Worm (Caenorhabditis elegans) whole organism, L2 larva: ENCODE measurements around the gene frpr-4.

ENCODE experiments used
- C34F6.9 ChIP-seq: fragments of 150-350 bp; optimal IDR thresholded peaks from 2 replicates; lab custom pipeline; 2014; ENCODE audit warnings: missing biosample characterization, missing genetic modification characterization
- F13H6.1 ChIP-seq: sonication (generic microtip); optimal IDR thresholded peaks from 2 replicates; lab custom pipeline; 2016; ENCODE audit warnings: missing genetic modification characterization, missing compliant biosample characterization
- R02D3.7 ChIP-seq: fragments of 150-350 bp; optimal IDR thresholded peaks from 2 replicates; lab custom pipeline; 2014; ENCODE audit warnings: missing biosample characterization, missing genetic modification characterization
- Y55F3AM.14 ChIP-seq: fragments of 200-800 bp; sonication (Bioruptor generic); optimal IDR thresholded peaks from 2 replicates; lab custom pipeline; 2018; ENCODE audit warnings: mild to moderate bottlenecking, missing genetic modification characterization, missing compliant biosample characterization
- ZK546.5 ChIP-seq: sonication (generic microtip); optimal IDR thresholded peaks from 2 replicates; lab custom pipeline; 2017; ENCODE audit warnings: missing biosample characterization, missing genetic modification characterization
- alr-1 ChIP-seq: fragments of 150-350 bp; optimal IDR thresholded peaks from 2 replicates; lab custom pipeline; 2014; ENCODE audit warnings: missing biosample characterization, missing genetic modification characterization
- ama-1 ChIP-seq: fragments of 150-350 bp; optimal IDR thresholded peaks from 2 replicates; lab custom pipeline; 2018; ENCODE audit warnings: inconsistent platforms
- crh-2 ChIP-seq: sonication (generic microtip); optimal IDR thresholded peaks from 2 replicates; lab custom pipeline; 2017; ENCODE audit warnings: missing biosample characterization, missing genetic modification characterization
- dmd-4 ChIP-seq: sonication (generic microtip); optimal IDR thresholded peaks from 2 replicates; lab custom pipeline; 2017; ENCODE audit warnings: missing biosample characterization, missing genetic modification characterization
- elt-1 ChIP-seq: fragments of 150-350 bp; optimal IDR thresholded peaks from 2 replicates; lab custom pipeline; 2014; ENCODE audit warnings: missing biosample characterization, missing genetic modification characterization
- elt-3 ChIP-seq: sonication (generic microtip); optimal IDR thresholded peaks from 2 replicates; lab custom pipeline; 2017; ENCODE audit warnings: missing biosample characterization, missing genetic modification characterization
- fos-1 ChIP-seq: fragments of 150-350 bp; optimal IDR thresholded peaks from 2 replicates; lab custom pipeline; 2014; ENCODE audit warnings: missing biosample characterization, missing genetic modification characterization
- gmeb-1 ChIP-seq: fragments of 150-350 bp; optimal IDR thresholded peaks from 2 replicates; lab custom pipeline; 2014; ENCODE audit warnings: missing biosample characterization, missing genetic modification characterization
- lin-11 ChIP-seq: fragments of 150-350 bp; sonication (generic microtip); optimal IDR thresholded peaks from 2 replicates; lab custom pipeline; 2014; ENCODE audit warnings: missing biosample characterization, missing genetic modification characterization, inconsistent platforms, mixed read lengths
- lin-13 ChIP-seq: fragments of 150-350 bp; optimal IDR thresholded peaks from 2 replicates; lab custom pipeline; 2014; ENCODE audit warnings: missing biosample characterization, missing genetic modification reagents, missing genetic modification characterization
- lsy-2 ChIP-seq, 2 experiments: fragments of 150-350 bp in 1 of 2; sonication (generic microtip) in 1 of 2; optimal IDR thresholded peaks; 2 replicates each; lab custom pipeline; 2014 to 2017; ENCODE audit warnings: missing biosample characterization in 2 of 2, missing genetic modification characterization in 2 of 2
- mab-5 ChIP-seq: fragments of 150-350 bp; optimal IDR thresholded peaks from 2 replicates; lab custom pipeline; 2014; ENCODE audit warnings: missing biosample characterization, missing genetic modification characterization
- mbf-1 ChIP-seq: sonication (generic microtip); optimal IDR thresholded peaks from 2 replicates; lab custom pipeline; 2017; ENCODE audit warnings: missing biosample characterization, missing genetic modification characterization
- mdl-1 ChIP-seq, 2 experiments: fragments of 150-350 bp in 1 of 2; sonication (generic microtip) in 1 of 2; optimal IDR thresholded peaks; 2 replicates each; lab custom pipeline; 2017; ENCODE audit warnings: missing biosample characterization in 2 of 2, missing genetic modification characterization in 2 of 2
- nhr-11 ChIP-seq: fragments of 150-350 bp; optimal IDR thresholded peaks from 2 replicates; lab custom pipeline; 2014; ENCODE audit warnings: missing biosample characterization, missing genetic modification characterization
- nhr-12 ChIP-seq: fragments of 150-350 bp; optimal IDR thresholded peaks from 2 replicates; lab custom pipeline; 2014; ENCODE audit warnings: missing biosample characterization, missing genetic modification characterization
- nhr-21 ChIP-seq: fragments of 150-350 bp; optimal IDR thresholded peaks from 2 replicates; lab custom pipeline; 2014; ENCODE audit warnings: missing biosample characterization, missing genetic modification characterization
- nhr-23 ChIP-seq: fragments of 150-350 bp; optimal IDR thresholded peaks from 2 replicates; lab custom pipeline; 2014; ENCODE audit warnings: missing biosample characterization, missing genetic modification reagents, missing genetic modification characterization
- nhr-25 ChIP-seq: fragments of 150-350 bp; sonication (generic microtip); optimal IDR thresholded peaks from 3 replicates; lab custom pipeline; 2014; ENCODE audit warnings: missing biosample characterization, missing genetic modification characterization
- sma-3 ChIP-seq: sonication (generic microtip); optimal IDR thresholded peaks from 2 replicates; lab custom pipeline; 2016; ENCODE audit warnings: missing genetic modification reagents, missing genetic modification characterization, missing compliant biosample characterization
- sma-9 ChIP-seq, 2 experiments: fragments of 150-350 bp in 1 of 2; sonication (generic microtip) in 1 of 2; optimal IDR thresholded peaks; 2 replicates each; lab custom pipeline; 2014 to 2016; ENCODE audit warnings: missing genetic modification characterization in 2 of 2, mild to moderate bottlenecking in 1 of 2, missing biosample characterization in 1 of 2, missing compliant biosample characterization in 1 of 2, missing genetic modification reagents in 1 of 2, moderate library complexity in 1 of 2
- zag-1 ChIP-seq: fragments of 150-350 bp; optimal IDR thresholded peaks from 2 replicates; lab custom pipeline; 2014; ENCODE audit warnings: missing biosample characterization, missing genetic modification characterization
- ztf-1 ChIP-seq: fragments of 200-800 bp; sonication (Bioruptor generic); conservative IDR thresholded peaks from 2 replicates; pipeline ENCODE4 v1.3.6; 2022; ENCODE audit warnings: missing genetic modification characterization, missing compliant biosample characterization
- ztf-11 ChIP-seq: sonication (generic microtip); optimal IDR thresholded peaks from 2 replicates; lab custom pipeline; 2017; ENCODE audit warnings: missing biosample characterization, missing genetic modification characterization
- ztf-4 ChIP-seq: fragments of 150-350 bp; optimal IDR thresholded peaks from 2 replicates; lab custom pipeline; 2014; ENCODE audit warnings: missing biosample characterization, missing genetic modification characterization

The frpr-4 gene

DNA sequence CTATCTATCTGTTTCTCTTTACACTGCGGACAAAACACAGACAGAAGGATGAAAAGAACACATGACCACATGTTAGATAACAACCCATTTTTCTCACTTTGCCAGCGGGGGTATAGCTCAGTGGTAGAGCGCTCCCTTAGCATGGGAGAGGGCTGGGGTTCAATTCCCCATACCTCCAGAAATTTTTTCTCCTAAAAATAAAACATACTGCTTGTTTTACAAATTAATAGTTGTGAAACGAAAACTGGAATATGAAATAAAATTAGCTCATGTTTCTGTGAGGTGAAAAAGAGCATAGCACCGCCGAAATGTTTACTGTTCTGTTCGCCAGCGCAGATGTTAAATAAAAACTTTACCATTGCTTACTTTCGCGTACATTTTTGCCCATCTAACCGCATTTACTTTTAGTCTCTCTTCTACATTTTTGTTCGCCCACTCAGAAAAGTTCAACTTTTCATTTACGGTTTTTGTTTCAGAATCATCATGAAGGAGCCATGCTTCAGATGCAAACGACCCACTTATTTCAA is 37.0 kb upstream of the frpr-4 start, which contains the start of gene ZK622.4 (continued):
- TF ChIP-seq lin-11 (tag; lab: Kevin White, UChicago) (no peak), sma-9 (GFP tag; optimal IDR thresholded peaks at IDR 0.05; lab: Kevin White, UChicago) (peak; percentile 65), sma-9 (tag; optimal IDR thresholded peaks at IDR 0.05; lab: Kevin White, UChicago) (no peak), elt-3 (tag; lab: Kevin White, UChicago) (no peak), lsy-2 (tag; optimal IDR thresholded peaks at IDR 0.05; lab: Kevin White, UChicago) (peak; percentile 37 to 53), mbf-1 (tag; lab: Kevin White, UChicago) (no peak), dmd-4 (tag; lab: Kevin White, UChicago) (no peak), crh-2 (tag; lab: Kevin White, UChicago) (peak; percentile 60), lin-13 (GFP tag; lab: Kevin White, UChicago) (peak; percentile 41)

DNA sequence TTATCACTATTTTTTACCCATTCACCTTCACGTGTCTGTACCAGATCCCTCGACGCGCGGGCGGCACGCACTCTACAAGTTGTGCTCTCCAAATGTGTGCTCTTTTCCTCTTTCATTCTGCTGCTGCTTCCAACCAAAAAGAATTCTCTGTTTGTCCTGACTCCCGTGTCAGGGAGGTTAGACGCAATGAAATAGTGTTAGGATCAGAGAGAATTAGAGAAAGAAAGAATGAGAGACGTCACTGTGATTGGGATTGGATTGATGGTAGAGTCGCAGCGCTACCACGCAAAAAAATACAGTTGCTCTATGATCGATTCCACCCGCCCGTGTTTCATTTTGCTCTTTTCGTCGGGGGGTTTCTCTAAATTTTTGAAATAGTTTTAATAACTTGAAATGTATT is 35.7 kb upstream of the frpr-4 start:
- TF ChIP-seq F13H6.1 (tag; lab: Kevin White, UChicago) (peak; percentile 38), elt-1 (tag; lab: Kevin White, UChicago) (no peak), mab-5 (no peak)

DNA sequence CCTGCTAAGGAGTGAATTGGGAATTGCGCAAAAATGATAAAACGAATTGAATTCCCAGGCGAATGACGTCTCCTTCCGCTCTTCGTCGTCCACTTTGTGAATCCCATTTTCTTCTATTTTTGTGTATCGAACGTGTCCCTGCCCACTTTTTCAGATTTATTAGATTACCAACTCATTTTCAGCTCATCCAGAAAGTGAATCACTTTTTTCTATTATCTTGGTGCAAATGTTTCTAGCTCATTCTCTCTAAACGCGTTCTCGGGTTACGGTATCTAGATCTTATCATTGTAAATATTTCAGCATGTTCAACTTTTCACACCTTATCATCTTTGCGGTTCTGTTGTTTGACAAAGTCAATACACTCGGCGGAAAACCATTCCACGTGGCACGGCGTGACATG is 33.8 kb upstream of the frpr-4 start, which contains the start of gene ZK622.5:
Gene ZK622.5, plus strand, starts transcription at position 301 of the 400 bp plus-strand sequence.
- TF ChIP-seq R02D3.7 = no peak
- TF ChIP-seq C34F6.9 = no peak
- TF ChIP-seq zag-1 (tag; lab: Kevin White, UChicago) = no peak
- no peak for TF ChIP-seq fos-1
- no peak for TF ChIP-seq nhr-11 (tag; lab: Kevin White, UChicago)
- no peak for TF ChIP-seq F13H6.1 (tag; lab: Kevin White, UChicago)
- no peak for TF ChIP-seq ama-1 (lab: Kevin White, UChicago)
- TF ChIP-seq sma-3 (GFP tag; lab: Kevin White, UChicago) = no peak
- TF ChIP-seq ztf-4 (tag; lab: Kevin White, UChicago) = no peak
- no peak for TF ChIP-seq crh-2 (tag; lab: Kevin White, UChicago)
- TF ChIP-seq mab-5 = no peak
- no peak for TF ChIP-seq nhr-21 (tag; lab: Kevin White, UChicago)
- TF ChIP-seq gmeb-1 (tag; lab: Kevin White, UChicago) = no peak
- TF ChIP-seq lin-13 (GFP tag; lab: Kevin White, UChicago) = no peak
- no peak for TF ChIP-seq ztf-11 (tag; lab: Kevin White, UChicago)
- no peak for TF ChIP-seq ztf-1 (GFP tag; lab: Robert Waterston, UW)
- TF ChIP-seq, all 48 proteins: peak for 0

DNA sequence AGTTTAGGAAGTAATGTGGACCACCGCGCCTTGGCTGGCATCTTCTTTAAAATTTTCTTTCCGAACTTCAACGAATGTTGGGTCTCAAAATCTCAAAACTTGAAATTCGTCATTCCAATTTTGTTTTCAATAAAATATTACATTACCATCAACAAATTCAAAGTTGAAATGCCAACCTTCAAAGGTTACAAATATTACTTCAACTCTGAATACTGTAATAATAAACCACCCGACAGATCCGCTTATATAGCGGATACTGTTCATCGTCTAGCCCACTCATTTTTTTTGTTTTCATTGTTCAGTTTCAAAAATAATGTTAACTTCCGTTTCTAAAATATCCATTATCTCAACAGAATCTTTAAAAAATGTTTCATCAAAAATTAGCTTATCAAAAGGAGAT is 29.7 kb upstream of the frpr-4 start, which contains the start of gene gur-5:
Gene gur-5, plus strand, starts transcription at position 301 of the 400 bp plus-strand sequence.
- TF ChIP-seq nhr-12 (no peak), ztf-1 (GFP tag; lab: Robert Waterston, UW) (no peak), fos-1 (no peak), Y55F3AM.14 (GFP tag; lab: Kevin White, UChicago) (no peak), nhr-21 (tag; lab: Kevin White, UChicago) (no peak), F13H6.1 (tag; lab: Kevin White, UChicago) (no peak), nhr-23 (tag; lab: Kevin White, UChicago) (no peak), ama-1 (lab: Kevin White, UChicago) (no peak)

DNA sequence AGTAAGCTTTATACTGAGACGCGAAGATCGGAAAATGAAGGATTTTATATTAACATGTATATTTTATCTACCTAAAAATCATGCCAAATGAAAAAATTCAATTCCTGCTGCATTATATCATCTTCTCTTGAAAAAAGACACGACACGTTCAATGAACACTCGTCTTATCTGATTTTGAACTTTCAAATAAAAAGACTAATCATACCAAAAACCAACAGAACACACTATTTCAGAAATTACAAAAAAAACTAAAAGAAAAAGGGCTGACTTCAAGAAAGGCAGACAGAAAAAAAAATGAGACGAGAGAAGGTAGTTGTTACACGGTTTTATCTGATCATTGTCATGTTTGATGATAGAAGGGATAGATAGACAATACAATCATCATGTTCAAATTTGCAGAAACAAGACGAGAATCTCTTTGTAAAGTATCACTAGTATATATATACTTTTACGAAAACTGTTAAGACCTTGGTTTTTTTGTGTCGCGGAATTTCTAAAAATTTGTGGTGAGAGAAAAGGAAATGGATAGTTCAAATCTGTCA is 27.5 kb upstream of the frpr-4 start:
- TF ChIP-seq F13H6.1 (tag; lab: Kevin White, UChicago) (no peak), nhr-23 (tag; lab: Kevin White, UChicago) (no peak), nhr-25 (peak; percentile 41), ZK546.5 (tag; lab: Kevin White, UChicago) (no peak), alr-1 (tag; lab: Kevin White, UChicago) (no peak), elt-1 (tag; lab: Kevin White, UChicago) (no peak), fos-1 (no peak)

DNA sequence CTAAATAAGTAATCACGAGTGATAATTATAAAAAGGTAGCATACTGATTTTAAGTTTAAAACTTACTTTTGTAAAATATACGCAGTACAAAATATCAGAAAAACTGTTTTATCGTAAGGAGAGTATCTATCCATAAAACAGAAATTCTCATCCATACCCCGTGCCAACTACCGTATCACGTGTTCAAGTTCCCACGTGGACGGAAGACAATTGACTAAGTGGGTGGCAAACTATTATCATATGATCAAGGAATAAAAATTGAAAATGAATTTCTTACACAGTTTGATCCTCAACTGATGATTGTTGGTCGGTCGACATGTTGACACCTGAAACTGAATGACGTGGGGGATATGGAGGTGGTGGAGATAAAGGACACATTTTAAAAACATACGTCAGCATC is 26.9 kb upstream of the frpr-4 start, which contains the start of gene pmt-1:
Gene pmt-1, minus strand, starts transcription at position 332 of the 400 bp plus-strand sequence.
- peak in 1 of 2 experiments; percentile 33 for TF ChIP-seq mdl-1 (tag; optimal IDR thresholded peaks at IDR 0.05; lab: Kevin White, UChicago)
- peak; percentile 64 for TF ChIP-seq crh-2 (tag; lab: Kevin White, UChicago)
- TF ChIP-seq nhr-21 (tag; lab: Kevin White, UChicago) = peak; percentile 64
- peak; percentile 43 for TF ChIP-seq gmeb-1 (tag; lab: Kevin White, UChicago)
- TF ChIP-seq sma-9 (GFP tag; optimal IDR thresholded peaks at IDR 0.05; lab: Kevin White, UChicago) = peak; percentile 78
- TF ChIP-seq sma-9 (tag; optimal IDR thresholded peaks at IDR 0.05; lab: Kevin White, UChicago) = no peak
- no peak for TF ChIP-seq ZK546.5 (tag; lab: Kevin White, UChicago)
- TF ChIP-seq, all 48 proteins: peak for 5
